Worm (Caenorhabditis elegans) whole organism, young adult: ENCODE data around the gene eng-1.

Experiments
- D2030.7 ChIP-seq: fragments of 200-800 bp; sonication (Bioruptor generic); IDR thresholded peaks from 2 replicates; pipeline ENCODE4 v1.3.6; 2022; ENCODE audit warnings: missing genetic modification reagents, missing genetic modification characterization, missing compliant biosample characterization
- F49E8.2 ChIP-seq: sonication (generic microtip); optimal IDR thresholded peaks from 3 replicates; lab custom pipeline; 2017; ENCODE audit warnings: missing genetic modification characterization, mild to moderate bottlenecking, missing compliant biosample characterization, antibody characterized with exemption, moderate library complexity; ENCODE audit not compliant: insufficient read depth
- F52B5.7 ChIP-seq: sonication (generic microtip); optimal IDR thresholded peaks from 2 replicates; lab custom pipeline; 2016; ENCODE audit warnings: mild to moderate bottlenecking, missing genetic modification characterization, missing compliant biosample characterization
- F57C9.4 ChIP-seq: sonication (generic microtip); optimal IDR thresholded peaks from 2 replicates; lab custom pipeline; 2017; ENCODE audit warnings: mild to moderate bottlenecking, missing genetic modification characterization, missing compliant biosample characterization
- K11D2.4 ChIP-seq: fragments of 200-800 bp; sonication (Bioruptor generic); IDR thresholded peaks from 2 replicates; pipeline ENCODE4 v1.3.6; 2022; ENCODE audit warnings: missing genetic modification reagents, missing genetic modification characterization, missing compliant biosample characterization
- T07F8.4 ChIP-seq: sonication (generic microtip); optimal IDR thresholded peaks from 2 replicates; lab custom pipeline; 2016; ENCODE audit warnings: mild to moderate bottlenecking, missing genetic modification characterization, moderate library complexity, missing compliant biosample characterization
- Y53G8AR.9 ChIP-seq: fragments of 200-800 bp; sonication (Bioruptor generic); conservative IDR thresholded peaks from 2 replicates; pipeline ENCODE4 v1.3.6; 2022; ENCODE audit warnings: missing genetic modification reagents, missing genetic modification characterization, missing compliant biosample characterization
- Y56A3A.18 ChIP-seq: fragments of 200-800 bp; sonication (Bioruptor generic); IDR thresholded peaks from 2 replicates; pipeline ENCODE4 v1.3.6; 2022; ENCODE audit warnings: missing genetic modification reagents, missing genetic modification characterization, missing compliant biosample characterization
- ZK185.1 ChIP-seq: sonication (generic microtip); optimal IDR thresholded peaks from 2 replicates; lab custom pipeline; 2016; ENCODE audit warnings: mild to moderate bottlenecking, missing genetic modification characterization, missing compliant biosample characterization; ENCODE audit not compliant: poor library complexity, severe bottlenecking
- attf-6 ChIP-seq: fragments of 200-800 bp; sonication (Bioruptor generic); IDR thresholded peaks from 2 replicates; pipeline ENCODE4 v1.3.6; 2022; ENCODE audit warnings: missing genetic modification reagents, missing genetic modification characterization, missing compliant biosample characterization
- bed-2 ChIP-seq: fragments of 200-800 bp; sonication (Bioruptor generic); IDR thresholded peaks from 2 replicates; pipeline ENCODE4 v1.3.6; 2022; ENCODE audit warnings: missing genetic modification reagents, missing genetic modification characterization, missing compliant biosample characterization
- cebp-2 ChIP-seq: fragments of 200-800 bp; sonication (Bioruptor generic); IDR thresholded peaks from 2 replicates; pipeline ENCODE4 v1.3.6; 2022; ENCODE audit warnings: missing genetic modification characterization, missing compliant biosample characterization
- ceh-27 ChIP-seq: fragments of 200-800 bp; sonication (Bioruptor generic); optimal IDR thresholded peaks from 2 replicates; lab custom pipeline; 2018; ENCODE audit warnings: mild to moderate bottlenecking, missing genetic modification characterization, moderate library complexity, missing compliant biosample characterization
- ceh-79 ChIP-seq: sonication (generic microtip); optimal IDR thresholded peaks from 2 replicates; lab custom pipeline; 2017; ENCODE audit warnings: mild to moderate bottlenecking, missing genetic modification characterization, missing compliant biosample characterization
- die-1 ChIP-seq: sonication (generic microtip); optimal IDR thresholded peaks from 2 replicates; lab custom pipeline; 2016; ENCODE audit warnings: missing genotype, mild to moderate bottlenecking, missing genetic modification characterization, missing compliant biosample characterization
- dox-1 ChIP-seq: fragments of 200-800 bp; sonication (Bioruptor generic); IDR thresholded peaks from 2 replicates; pipeline ENCODE4 v1.3.6; 2022; ENCODE audit warnings: missing genetic modification reagents, missing genetic modification characterization, missing compliant biosample characterization
- fkh-3 ChIP-seq: sonication (generic microtip); optimal IDR thresholded peaks from 2 replicates; lab custom pipeline; 2016; ENCODE audit warnings: mild to moderate bottlenecking, missing genetic modification characterization, missing compliant biosample characterization
- gei-17 ChIP-seq: fragments of 200-800 bp; sonication (Bioruptor generic); optimal IDR thresholded peaks from 2 replicates; lab custom pipeline; 2018; ENCODE audit warnings: mild to moderate bottlenecking, missing genetic modification characterization, missing compliant biosample characterization
- hlh-12 ChIP-seq: sonication (generic microtip); optimal IDR thresholded peaks from 2 replicates; lab custom pipeline; 2016; ENCODE audit warnings: missing genetic modification characterization, missing compliant biosample characterization
- hmg-1.2 ChIP-seq: fragments of 200-800 bp; sonication (Bioruptor generic); IDR thresholded peaks from 2 replicates; pipeline ENCODE4 v1.3.6; 2022; ENCODE audit warnings: missing genetic modification reagents, missing genetic modification characterization, missing compliant biosample characterization
- hrde-1 ChIP-seq: sonication (generic microtip); optimal IDR thresholded peaks from 2 replicates; lab custom pipeline; 2016; ENCODE audit warnings: missing genetic modification characterization, mild to moderate bottlenecking, missing compliant biosample characterization, moderate library complexity, missing genotype, missing genetic modification reagents, borderline replicate concordance
- let-607 ChIP-seq, 2 experiments: fragments of 200-800 bp in 1 of 2; sonication (Bioruptor generic) in 1 of 2; sonication (generic microtip) in 1 of 2; optimal IDR thresholded peaks; 2 replicates each; lab custom pipeline; 2016 to 2018; ENCODE audit warnings: mild to moderate bottlenecking in 2 of 2, missing compliant biosample characterization in 2 of 2, missing genetic modification characterization in 2 of 2, moderate library complexity in 2 of 2, missing genotype in 1 of 2
- lin-54 ChIP-seq: fragments of 200-800 bp; sonication (Bioruptor generic); optimal IDR thresholded peaks from 2 replicates; lab custom pipeline; 2018; ENCODE audit warnings: mild to moderate bottlenecking, missing genetic modification characterization, missing compliant biosample characterization
- madf-3 ChIP-seq: fragments of 200-800 bp; sonication (Bioruptor generic); IDR thresholded peaks from 2 replicates; pipeline ENCODE4 v1.3.6; 2022; ENCODE audit warnings: missing genetic modification reagents, missing genetic modification characterization, missing compliant biosample characterization
- madf-6 ChIP-seq: fragments of 200-800 bp; sonication (Bioruptor generic); IDR thresholded peaks from 2 replicates; pipeline ENCODE4 v1.3.6; 2022; ENCODE audit warnings: missing genetic modification reagents, missing genetic modification characterization, missing compliant biosample characterization
- mcd-1 ChIP-seq: fragments of 200-800 bp; sonication (Bioruptor generic); IDR thresholded peaks from 2 replicates; pipeline ENCODE4 v1.3.6; 2022; ENCODE audit warnings: missing genetic modification reagents, missing genetic modification characterization, missing compliant biosample characterization
- mes-4 ChIP-seq: sonication (generic microtip); optimal IDR thresholded peaks from 2 replicates; lab custom pipeline; 2016; ENCODE audit warnings: missing genotype, missing genetic modification characterization, missing compliant biosample characterization
- nfyb-1 ChIP-seq: fragments of 200-800 bp; sonication (Bioruptor generic); IDR thresholded peaks from 2 replicates; pipeline ENCODE4 v1.3.6; 2022; ENCODE audit warnings: missing genetic modification reagents, missing genetic modification characterization, missing compliant biosample characterization
- nhr-179 ChIP-seq: sonication (generic microtip); optimal IDR thresholded peaks from 2 replicates; lab custom pipeline; 2016; ENCODE audit warnings: mild to moderate bottlenecking, missing genetic modification characterization, missing compliant biosample characterization
- nhr-80 ChIP-seq: sonication (generic microtip); optimal IDR thresholded peaks from 2 replicates; lab custom pipeline; 2016; ENCODE audit warnings: missing genetic modification characterization, missing compliant biosample characterization
- pbrm-1 ChIP-seq: fragments of 200-800 bp; sonication (Bioruptor generic); IDR thresholded peaks from 2 replicates; pipeline ENCODE4 v1.3.6; 2022; ENCODE audit warnings: missing genetic modification reagents, missing genetic modification characterization, missing compliant biosample characterization
- pha-4 ChIP-seq: fragments of 150-350 bp; sonication (generic microtip); optimal IDR thresholded peaks from 2 replicates; lab custom pipeline; 2014; ENCODE audit warnings: missing biosample characterization, missing genetic modification reagents, missing genetic modification characterization
- rpc-1 ChIP-seq, 2 experiments: fragments of 150-350 bp in 1 of 2; sonication (generic microtip) in 1 of 2; optimal IDR thresholded peaks; 2 replicates each; lab custom pipeline; 2014 to 2018; ENCODE audit warnings: missing biosample characterization in 1 of 2, missing genetic modification characterization in 1 of 2, missing genetic modification reagents in 1 of 2, missing genotype in 1 of 2
- snpc-3.4 ChIP-seq: sonication (generic microtip); optimal IDR thresholded peaks from 2 replicates; lab custom pipeline; 2017; ENCODE audit warnings: missing genetic modification characterization, mild to moderate bottlenecking, missing compliant biosample characterization, antibody characterized with exemption, moderate library complexity, missing genotype, missing genetic modification reagents
- snpc-4 ChIP-seq, 5 experiments: fragments of 150-350 bp in 1 of 5; sonication (generic microtip) in 4 of 5; optimal IDR thresholded peaks; 2 replicates each; lab custom pipeline; 2014 to 2018; ENCODE audit warnings: missing genetic modification characterization in 5 of 5, missing biosample characterization in 3 of 5, antibody characterized with exemption in 2 of 5, mild to moderate bottlenecking in 2 of 5, missing compliant biosample characterization in 2 of 5, missing genotype in 2 of 5, moderate library complexity in 2 of 5, missing genetic modification reagents in 1 of 5
- tlf-1 ChIP-seq: fragments of 200-800 bp; sonication (Bioruptor generic); optimal IDR thresholded peaks from 2 replicates; lab custom pipeline; 2018; ENCODE audit warnings: mild to moderate bottlenecking, missing genetic modification characterization, missing compliant biosample characterization
- ztf-22 ChIP-seq: fragments of 200-800 bp; sonication (Bioruptor generic); optimal IDR thresholded peaks from 2 replicates; lab custom pipeline; 2018; ENCODE audit warnings: mild to moderate bottlenecking, missing genetic modification characterization, moderate library complexity, missing compliant biosample characterization
- ztf-25 ChIP-seq: fragments of 200-800 bp; sonication (Bioruptor generic); IDR thresholded peaks from 2 replicates; pipeline ENCODE4 v1.3.6; 2022; ENCODE audit warnings: missing genetic modification reagents, missing genetic modification characterization, missing compliant biosample characterization
- ztf-28 ChIP-seq: fragments of 200-800 bp; sonication (Bioruptor generic); IDR thresholded peaks from 2 replicates; pipeline ENCODE4 v1.3.6; 2022; ENCODE audit warnings: missing genetic modification reagents, missing genetic modification characterization, missing compliant biosample characterization

Gene eng-1

ce11 chrIII:5917365-5917958 lies 49.2 kb upstream of the eng-1 start (continued):
- no peak for TF ChIP-seq fkh-3
- TF ChIP-seq gei-17: no peak
- no peak for TF ChIP-seq pha-4
- no peak for TF ChIP-seq pbrm-1 (GFP tag; lab: Robert Waterston, UW)
- TF ChIP-seq F57C9.4: no peak
- no peak for TF ChIP-seq ceh-79 (tag; lab: Kevin White, UChicago)
- TF ChIP-seq snpc-4 (GFP tag; optimal IDR thresholded peaks at IDR 0.05; lab: Kevin White, UChicago): no peak
- TF ChIP-seq snpc-4 (tag; optimal IDR thresholded peaks at IDR 0.05; lab: Kevin White, UChicago): no peak
- no peak for TF ChIP-seq ztf-22 (GFP tag; lab: Kevin White, UChicago)
- TF ChIP-seq Y56A3A.18 (GFP tag; lab: Robert Waterston, UW): 0 out of 2 replicates have a peak, but pooled peaks have one; percentile 15
- TF ChIP-seq tlf-1 (GFP tag; lab: Kevin White, UChicago): peak; percentile 44
- no peak for TF ChIP-seq ztf-25
- no peak for TF ChIP-seq madf-3 (GFP tag; lab: Robert Waterston, UW)
- no peak for TF ChIP-seq hlh-12 (tag; lab: Kevin White, UChicago)
- peak; percentile 19; the same call in 1 of the 2 replicates for TF ChIP-seq hmg-1.2 (GFP tag; lab: Robert Waterston, UW)
- TF ChIP-seq mcd-1 (GFP tag; lab: Robert Waterston, UW): no peak
- TF ChIP-seq bed-2 (GFP tag; lab: Robert Waterston, UW): no peak
- TF ChIP-seq attf-6 (GFP tag; lab: Robert Waterston, UW): no peak
- TF ChIP-seq, all 124 proteins: peak for 8

ce11 chrIII:5915926-5916325 lies 47.6 kb upstream of the eng-1 start:
- no peak for TF ChIP-seq K11D2.4 (GFP tag; lab: Robert Waterston, UW)
- peak; percentile 2 for TF ChIP-seq ZK185.1 (tag; lab: Kevin White, UChicago)
- peak; percentile 55 for TF ChIP-seq dox-1 (GFP tag; lab: Robert Waterston, UW)
- TF ChIP-seq nhr-80: peak; percentile 88
- TF ChIP-seq hmg-1.2 (GFP tag; lab: Robert Waterston, UW): 0 out of 2 replicates have a peak, but pooled peaks have one; percentile 6
- TF ChIP-seq mes-4 (tag; lab: Kevin White, UChicago): no peak
- no peak for TF ChIP-seq ztf-28 (GFP tag; lab: Robert Waterston, UW)

- TF ChIP-seq cebp-2 (no peak), snpc-3.4 (tag; lab: Kevin White, UChicago) (peak; percentile 35), D2030.7 (GFP tag; lab: Robert Waterston, UW) (0 out of 2 replicates have a peak, but pooled peaks have one; percentile 35), dox-1 (GFP tag; lab: Robert Waterston, UW) (peak; percentile 40; the same call in 1 of the 2 replicates), lin-54 (GFP tag; lab: Kevin White, UChicago) (peak; percentile 33), ceh-27 (no peak), F49E8.2 (tag; lab: Kevin White, UChicago) (no peak), T07F8.4 (tag; lab: Kevin White, UChicago) (no peak), let-607 (tag; optimal IDR thresholded peaks at IDR 0.05; lab: Kevin White, UChicago) (peak; percentile 77 to 79), madf-6 (GFP tag; lab: Robert Waterston, UW) (peak; percentile 23; the same call in 1 of the 2 replicates), ztf-25 (no peak), rpc-1 (optimal IDR thresholded peaks at IDR 0.05; lab: Kevin White, UChicago) (no peak), rpc-1 (tag; optimal IDR thresholded peaks at IDR 0.05; lab: Kevin White, UChicago) (no peak), nfyb-1 (GFP tag; lab: Robert Waterston, UW) (peak; percentile 54; the same call in 1 of the 2 replicates), F52B5.7 (tag; lab: Kevin White, UChicago) (peak; percentile 3), die-1 (tag; lab: Kevin White, UChicago) (peak; percentile 12), Y53G8AR.9 (GFP tag; lab: Robert Waterston, UW) (no peak), snpc-4 (GFP tag; optimal IDR thresholded peaks at IDR 0.05; lab: Kevin White, UChicago) (no peak), snpc-4 (tag; optimal IDR thresholded peaks at IDR 0.05; lab: Kevin White, UChicago) (peak in 3 of 4 experiments; percentile 13 to 42 (median 35)), hmg-1.2 (GFP tag; lab: Robert Waterston, UW) (peak; percentile 26; the same call in 1 of the 2 replicates), mes-4 (tag; lab: Kevin White, UChicago) (peak; percentile 1), nhr-80 (peak; percentile 67), nhr-179 (tag; lab: Kevin White, UChicago) (no peak), hrde-1 (tag; lab: Kevin White, UChicago) (peak; percentile 50)
These were observed 46.4 kb upstream of the eng-1 start for ce11 chrIII:5914717-5915116.
